Worm (Caenorhabditis elegans): ENCODE data around the gene Y37D8A.5.
A peak's percentile ranks its signal among the peaks of the same experiment; 100 is the strongest.

Gene Y37D8A.5

ce11 chrIII:12874606-12875066, 19.3 kb upstream of the Y37D8A.5 start, which contains the start of the genes mrg-1 and spcs-2 (continued):
- peak in 1 of 2 experiments; percentile 92 for TF ChIP-seq ztf-11 (tag; optimal IDR thresholded peaks at IDR 0.05)
- peak; percentile 26 for TF ChIP-seq aha-1 (tag; optimal IDR thresholded peaks at IDR 0.05)
- peak in 3 of 6 experiments; percentile 33 to 62 (median 59) for TF ChIP-seq elt-3 (tag; optimal IDR thresholded peaks at IDR 0.05)
- TF ChIP-seq unc-62 (GFP tag; optimal IDR thresholded peaks at IDR 0.05) = no peak
- TF ChIP-seq pax-3 (tag; optimal IDR thresholded peaks at IDR 0.05) = peak; percentile 58
- peak; percentile 61 for TF ChIP-seq nhr-237 (tag; optimal IDR thresholded peaks at IDR 0.05)
- no peak for TF ChIP-seq pqm-1 (tag; optimal IDR thresholded peaks at IDR 0.05)
- peak; percentile 78 for TF ChIP-seq sox-4 (tag; optimal IDR thresholded peaks at IDR 0.05)
- TF ChIP-seq unc-30 (tag; optimal IDR thresholded peaks at IDR 0.05) = no peak
- peak; percentile 66 for TF ChIP-seq ceh-88 (GFP tag; IDR thresholded peaks at IDR 0.05)
- TF ChIP-seq fkh-4 (tag; optimal IDR thresholded peaks at IDR 0.05; ENCODE audit: borderline replicate concordance) = peak; percentile 39
- TF ChIP-seq irx-1 (tag; optimal IDR thresholded peaks at IDR 0.05) = peak; percentile 69
- peak; percentile 88 for TF ChIP-seq nhr-19 (GFP tag; conservative IDR thresholded peaks at IDR 0.05)
- TF ChIP-seq egl-27 (tag; optimal IDR thresholded peaks at IDR 0.05) = no peak
- no peak for TF ChIP-seq nhr-84 (tag; optimal IDR thresholded peaks at IDR 0.05)
- peak; percentile 74 for TF ChIP-seq ztf-4 (tag; optimal IDR thresholded peaks at IDR 0.05)
- peak; percentile 88 for TF ChIP-seq lin-13 (GFP tag; optimal IDR thresholded peaks at IDR 0.05)
- peak; percentile 89 for TF ChIP-seq mep-1 (tag; optimal IDR thresholded peaks at IDR 0.05)
- no peak for TF ChIP-seq ceh-63 (GFP tag; optimal IDR thresholded peaks at IDR 0.05)
- peak; percentile 76 for TF ChIP-seq egl-13 (tag; optimal IDR thresholded peaks at IDR 0.05)
- peak; percentile 84 for TF ChIP-seq lir-3 (tag; optimal IDR thresholded peaks at IDR 0.05; ENCODE audit: poor library complexity)
- peak; percentile 73 for TF ChIP-seq nhr-77 (tag; optimal IDR thresholded peaks at IDR 0.05)
- TF ChIP-seq hpl-2 (GFP tag; optimal IDR thresholded peaks at IDR 0.05) = peak; percentile 74
- peak; percentile 85 to 92 for TF ChIP-seq lin-35 (GFP tag; optimal IDR thresholded peaks at IDR 0.05)
- TF ChIP-seq blmp-1 (tag; optimal IDR thresholded peaks at IDR 0.05) = no peak
- TF ChIP-seq hlh-4 (tag; optimal IDR thresholded peaks at IDR 0.05) = no peak
- peak; percentile 93 for TF ChIP-seq C16A3.4 (tag; optimal IDR thresholded peaks at IDR 0.05)
- no peak for TF ChIP-seq ceh-90 (tag; optimal IDR thresholded peaks at IDR 0.05)
- peak; percentile 95 for TF ChIP-seq snu-23 (GFP tag; optimal IDR thresholded peaks at IDR 0.05)
- TF ChIP-seq mab-9 (GFP tag; IDR thresholded peaks at IDR 0.05) = 0 out of 2 replicates have a peak, but pooled peaks have one; percentile 21
- no peak for TF ChIP-seq ama-1 (optimal IDR thresholded peaks at IDR 0.05)
- TF ChIP-seq C34B4.2 (tag; optimal IDR thresholded peaks at IDR 0.05) = no peak
- TF ChIP-seq unc-98 (GFP tag; IDR thresholded peaks at IDR 0.05) = peak; percentile 45; the same call in 1 of the 2 replicates
- peak; percentile 86 for TF ChIP-seq unc-130 (tag; optimal IDR thresholded peaks at IDR 0.05)
- TF ChIP-seq lsy-2 (tag; optimal IDR thresholded peaks at IDR 0.05) = peak; percentile 91 to 93
- peak; percentile 94 for TF ChIP-seq swsn-7 (tag; optimal IDR thresholded peaks at IDR 0.05)
- TF ChIP-seq nhr-90 (tag; optimal IDR thresholded peaks at IDR 0.05; ENCODE audit: poor library complexity) = peak; percentile 93
- no peak for TF ChIP-seq nhr-11 (tag; optimal IDR thresholded peaks at IDR 0.05)
- TF ChIP-seq hlh-17 (GFP tag; optimal IDR thresholded peaks at IDR 0.05; ENCODE audit: borderline replicate concordance) = no peak
- TF ChIP-seq fkh-10 (GFP tag; optimal IDR thresholded peaks at IDR 0.05) = peak; percentile 64
- TF ChIP-seq mef-2 (tag; optimal IDR thresholded peaks at IDR 0.05) = no peak
- peak; percentile 84 for TF ChIP-seq isw-1 (GFP tag; IDR thresholded peaks at IDR 0.05)
- peak; percentile 88 for TF ChIP-seq nhr-85 (tag)
- TF ChIP-seq unc-86 (tag; optimal IDR thresholded peaks at IDR 0.05) = peak; percentile 91
- TF ChIP-seq pag-3 (tag; optimal IDR thresholded peaks at IDR 0.05; ENCODE audit: borderline replicate concordance, insufficient read depth) = no peak
- peak; percentile 97 for TF ChIP-seq xbp-1 (tag; optimal IDR thresholded peaks at IDR 0.05)
- TF ChIP-seq dsc-1 (tag; optimal IDR thresholded peaks at IDR 0.05) = peak; percentile 87
- TF ChIP-seq F16B12.6 (tag; optimal IDR thresholded peaks at IDR 0.05) = peak; percentile 99
- TF ChIP-seq zag-1 (tag; optimal IDR thresholded peaks at IDR 0.05) = peak; percentile 33
- TF ChIP-seq efl-1 (optimal IDR thresholded peaks at IDR 0.05) = peak; percentile 89 to 90
- peak; percentile 87 to 99 for TF ChIP-seq efl-1 (GFP tag; optimal IDR thresholded peaks at IDR 0.05 in 1 of 2)
- TF ChIP-seq rnt-1 (tag; optimal IDR thresholded peaks at IDR 0.05) = peak; percentile 96
